Worm (Caenorhabditis elegans) whole organism, young adult: Measurements from ENCODE around the gene srt-20.

Source experiments
- F10E7.11 ChIP-seq: sonication (generic microtip); optimal IDR thresholded peaks from 2 replicates; lab custom pipeline; 2017; ENCODE audit warnings: mild to moderate bottlenecking, missing genetic modification characterization, moderate library complexity, missing compliant biosample characterization
- F33H1.4 ChIP-seq: fragments of 200-800 bp; sonication (Bioruptor generic); IDR thresholded peaks from 2 replicates; pipeline ENCODE4 v1.3.6; 2022; ENCODE audit warnings: missing genetic modification reagents, missing genetic modification characterization, missing compliant biosample characterization
- F39B2.1 ChIP-seq: fragments of 200-800 bp; sonication (Bioruptor generic); IDR thresholded peaks from 2 replicates; pipeline ENCODE4 v1.3.6; 2022; ENCODE audit warnings: missing genetic modification reagents, missing genetic modification characterization, missing compliant biosample characterization
- F57C9.4 ChIP-seq: sonication (generic microtip); optimal IDR thresholded peaks from 2 replicates; lab custom pipeline; 2017; ENCODE audit warnings: mild to moderate bottlenecking, missing genetic modification characterization, missing compliant biosample characterization
- K12H6.12 ChIP-seq: fragments of 200-800 bp; sonication (Bioruptor generic); optimal IDR thresholded peaks from 2 replicates; lab custom pipeline; 2018; ENCODE audit warnings: mild to moderate bottlenecking, missing genetic modification characterization, missing compliant biosample characterization
- T07F8.4 ChIP-seq: sonication (generic microtip); optimal IDR thresholded peaks from 2 replicates; lab custom pipeline; 2016; ENCODE audit warnings: mild to moderate bottlenecking, missing genetic modification characterization, moderate library complexity, missing compliant biosample characterization
- aptf-2 ChIP-seq: fragments of 200-800 bp; sonication (Bioruptor generic); conservative IDR thresholded peaks from 2 replicates; pipeline ENCODE4 v1.3.6; 2022; ENCODE audit warnings: missing genetic modification reagents, missing genetic modification characterization, missing compliant biosample characterization
- aptf-3 ChIP-seq: fragments of 200-800 bp; sonication (Bioruptor generic); IDR thresholded peaks from 2 replicates; pipeline ENCODE4 v1.3.6; 2022; ENCODE audit warnings: missing genetic modification characterization, missing compliant biosample characterization
- bed-1 ChIP-seq: fragments of 200-800 bp; sonication (Bioruptor generic); IDR thresholded peaks from 2 replicates; pipeline ENCODE4 v1.3.6; 2022; ENCODE audit warnings: missing genetic modification reagents, missing genetic modification characterization, missing compliant biosample characterization
- ceh-40 ChIP-seq: fragments of 200-800 bp; sonication (Bioruptor generic); IDR thresholded peaks from 2 replicates; pipeline ENCODE4 v1.3.6; 2022; ENCODE audit warnings: missing genetic modification characterization, missing compliant biosample characterization
- ceh-58 ChIP-seq: fragments of 200-800 bp; sonication (Bioruptor generic); IDR thresholded peaks from 2 replicates; pipeline ENCODE4 v1.3.6; 2022; ENCODE audit warnings: missing genetic modification characterization, missing compliant biosample characterization
- die-1 ChIP-seq: sonication (generic microtip); optimal IDR thresholded peaks from 2 replicates; lab custom pipeline; 2016; ENCODE audit warnings: missing genotype, mild to moderate bottlenecking, missing genetic modification characterization, missing compliant biosample characterization
- dpl-1 ChIP-seq: fragments of 150-350 bp; optimal IDR thresholded peaks from 2 replicates; lab custom pipeline; 2014; ENCODE audit warnings: missing biosample characterization, missing genetic modification reagents, missing genetic modification characterization
- egl-44 ChIP-seq: fragments of 200-800 bp; sonication (Bioruptor generic); IDR thresholded peaks from 2 replicates; pipeline ENCODE4 v1.3.6; 2022; ENCODE audit warnings: missing genetic modification reagents, missing genetic modification characterization, missing compliant biosample characterization
- ekl-4 ChIP-seq: fragments of 200-800 bp; sonication (Bioruptor generic); IDR thresholded peaks from 2 replicates; pipeline ENCODE4 v1.3.6; 2022; ENCODE audit warnings: missing genetic modification reagents, missing genetic modification characterization, missing compliant biosample characterization
- ets-4 ChIP-seq: fragments of 200-800 bp; sonication (Bioruptor generic); optimal IDR thresholded peaks from 2 replicates; lab custom pipeline; 2018; ENCODE audit warnings: mild to moderate bottlenecking, missing genetic modification characterization, missing compliant biosample characterization
- fkh-3 ChIP-seq: sonication (generic microtip); optimal IDR thresholded peaks from 2 replicates; lab custom pipeline; 2016; ENCODE audit warnings: mild to moderate bottlenecking, missing genetic modification characterization, missing compliant biosample characterization
- hmg-1.2 ChIP-seq: fragments of 200-800 bp; sonication (Bioruptor generic); IDR thresholded peaks from 2 replicates; pipeline ENCODE4 v1.3.6; 2022; ENCODE audit warnings: missing genetic modification reagents, missing genetic modification characterization, missing compliant biosample characterization
- lag-1 ChIP-seq: fragments of 200-800 bp; sonication (Bioruptor generic); IDR thresholded peaks from 2 replicates; pipeline ENCODE4 v1.3.6; 2022; ENCODE audit warnings: missing genetic modification reagents, missing genetic modification characterization, missing compliant biosample characterization
- lin-26 ChIP-seq: fragments of 200-800 bp; sonication (Bioruptor generic); IDR thresholded peaks from 2 replicates; pipeline ENCODE4 v1.3.6; 2022; ENCODE audit warnings: missing genetic modification reagents, missing genetic modification characterization, missing compliant biosample characterization
- lir-1 ChIP-seq: fragments of 200-800 bp; sonication (Bioruptor generic); conservative IDR thresholded peaks from 2 replicates; pipeline ENCODE4 v1.3.6; 2022; ENCODE audit warnings: missing genetic modification reagents, missing genetic modification characterization, missing compliant biosample characterization
- lsy-27 ChIP-seq: sonication (generic microtip); optimal IDR thresholded peaks from 2 replicates; lab custom pipeline; 2017; ENCODE audit warnings: missing genetic modification characterization, mild to moderate bottlenecking, missing compliant biosample characterization, antibody characterized with exemption, missing genotype, borderline replicate concordance; ENCODE audit not compliant: insufficient read depth
- madf-10 ChIP-seq: sonication (generic microtip); optimal IDR thresholded peaks from 2 replicates; lab custom pipeline; 2016; ENCODE audit warnings: mild to moderate bottlenecking, missing genetic modification characterization, missing compliant biosample characterization
- madf-3 ChIP-seq: fragments of 200-800 bp; sonication (Bioruptor generic); IDR thresholded peaks from 2 replicates; pipeline ENCODE4 v1.3.6; 2022; ENCODE audit warnings: missing genetic modification reagents, missing genetic modification characterization, missing compliant biosample characterization
- madf-6 ChIP-seq: fragments of 200-800 bp; sonication (Bioruptor generic); IDR thresholded peaks from 2 replicates; pipeline ENCODE4 v1.3.6; 2022; ENCODE audit warnings: missing genetic modification reagents, missing genetic modification characterization, missing compliant biosample characterization
- madf-8 ChIP-seq: fragments of 200-800 bp; sonication (Bioruptor generic); conservative IDR thresholded peaks from 2 replicates; pipeline ENCODE4 v1.3.6; 2022; ENCODE audit warnings: missing genetic modification reagents, missing genetic modification characterization, missing compliant biosample characterization
- mcd-1 ChIP-seq: fragments of 200-800 bp; sonication (Bioruptor generic); IDR thresholded peaks from 2 replicates; pipeline ENCODE4 v1.3.6; 2022; ENCODE audit warnings: missing genetic modification reagents, missing genetic modification characterization, missing compliant biosample characterization
- mel-28 ChIP-seq: sonication (generic microtip); optimal IDR thresholded peaks from 2 replicates; lab custom pipeline; 2016; ENCODE audit warnings: borderline replicate concordance, mild to moderate bottlenecking, missing genetic modification characterization, missing compliant biosample characterization
- nfya-1 ChIP-seq: sonication (generic microtip); optimal IDR thresholded peaks from 2 replicates; lab custom pipeline; 2017; ENCODE audit warnings: antibody characterized with exemption, missing compliant biosample characterization, missing genetic modification characterization, borderline replicate concordance; ENCODE audit not compliant: insufficient read depth
- nfya-2 ChIP-seq: fragments of 200-800 bp; sonication (Bioruptor generic); IDR thresholded peaks from 2 replicates; pipeline ENCODE4 v1.3.6; 2022; ENCODE audit warnings: missing genetic modification reagents, missing genetic modification characterization, missing compliant biosample characterization
- nfyb-1 ChIP-seq: fragments of 200-800 bp; sonication (Bioruptor generic); IDR thresholded peaks from 2 replicates; pipeline ENCODE4 v1.3.6; 2022; ENCODE audit warnings: missing genetic modification reagents, missing genetic modification characterization, missing compliant biosample characterization
- nhr-90 ChIP-seq: sonication (generic microtip); optimal IDR thresholded peaks from 2 replicates; lab custom pipeline; 2016; ENCODE audit warnings: missing genotype, mild to moderate bottlenecking, missing genetic modification characterization, missing compliant biosample characterization
- sdz-38 ChIP-seq: sonication (generic microtip); optimal IDR thresholded peaks from 2 replicates; lab custom pipeline; 2016; ENCODE audit warnings: missing genotype, missing genetic modification characterization, missing compliant biosample characterization
- snpc-3.4 ChIP-seq: sonication (generic microtip); optimal IDR thresholded peaks from 2 replicates; lab custom pipeline; 2017; ENCODE audit warnings: missing genetic modification characterization, mild to moderate bottlenecking, missing compliant biosample characterization, antibody characterized with exemption, moderate library complexity, missing genotype, missing genetic modification reagents
- tbp1 ChIP-seq: fragments of 200-800 bp; sonication (Bioruptor generic); optimal IDR thresholded peaks from 2 replicates; lab custom pipeline; 2018; ENCODE audit warnings: mild to moderate bottlenecking, missing genetic modification characterization, missing compliant biosample characterization
- unc-62 ChIP-seq: fragments of 150-350 bp; optimal IDR thresholded peaks from 2 replicates; lab custom pipeline; 2014; ENCODE audit warnings: missing biosample characterization, missing genetic modification reagents, missing genetic modification characterization
- zfh-2 ChIP-seq: fragments of 200-800 bp; sonication (Bioruptor generic); conservative IDR thresholded peaks from 2 replicates; pipeline ENCODE4 v1.3.6; 2022; ENCODE audit warnings: missing genetic modification reagents, missing genetic modification characterization, missing compliant biosample characterization
- zim-3 ChIP-seq: sonication (generic microtip); optimal IDR thresholded peaks from 2 replicates; lab custom pipeline; 2017; ENCODE audit warnings: mild to moderate bottlenecking, missing genetic modification characterization, moderate library complexity, missing compliant biosample characterization
- ztf-3 ChIP-seq: fragments of 200-800 bp; sonication (Bioruptor generic); optimal IDR thresholded peaks from 2 replicates; lab custom pipeline; 2018; ENCODE audit warnings: mild to moderate bottlenecking, missing genetic modification characterization, missing compliant biosample characterization

Gene srt-20

DNA sequence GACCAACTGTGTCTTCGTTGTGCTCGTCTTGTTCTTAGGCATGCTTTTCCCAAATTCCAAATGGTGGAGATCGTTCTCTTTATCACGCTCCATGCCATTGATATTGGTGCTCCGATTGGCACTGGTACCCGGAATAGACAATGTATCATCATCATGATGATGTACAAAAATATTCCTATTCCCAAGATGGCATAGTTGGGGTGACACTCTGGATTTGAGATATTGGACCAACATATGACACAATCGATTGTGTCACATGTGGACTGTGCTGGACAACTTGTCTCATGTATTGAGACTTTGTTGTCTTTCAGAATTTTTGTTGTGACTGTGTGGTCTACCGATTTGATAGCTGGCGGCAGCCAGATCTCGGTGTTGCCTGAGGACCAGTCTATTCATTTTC is 25.6 kb upstream of the srt-20 start:
- TF ChIP-seq mel-28 (no peak), nfya-1 (tag; lab: Kevin White, UChicago) (no peak), mcd-1 (no peak), ets-4 (no peak), F57C9.4 (tag; lab: Kevin White, UChicago) (no peak), madf-8 (GFP tag; lab: Robert Waterston, UW) (no peak), ekl-4 (no peak), ceh-40 (GFP tag; lab: Robert Waterston, UW) (no peak), egl-44 (GFP tag; lab: Robert Waterston, UW) (no peak), madf-6 (GFP tag; lab: Robert Waterston, UW) (no peak), nfya-2 (GFP tag; lab: Robert Waterston, UW) (no peak), dpl-1 (GFP tag; lab: Kevin White, UChicago) (no peak)

ce11 chrV:4303793-4304192 is 25.2 kb upstream of the srt-20 start:
- no peak for TF ChIP-seq K12H6.12 (tag; lab: Kevin White, UChicago)
- no peak for TF ChIP-seq zfh-2 (GFP tag; lab: Robert Waterston, UW)
- no peak for TF ChIP-seq aptf-2
- TF ChIP-seq F33H1.4 = no peak
- no peak for TF ChIP-seq madf-3
- no peak for TF ChIP-seq madf-10 (tag; lab: Kevin White, UChicago)
- no peak for TF ChIP-seq hmg-1.2 (GFP tag; lab: Robert Waterston, UW)
- TF ChIP-seq bed-1 = no peak
- TF ChIP-seq ztf-3 (GFP tag; lab: Kevin White, UChicago) = no peak
- no peak for TF ChIP-seq nfya-2 (GFP tag; lab: Robert Waterston, UW)
- TF ChIP-seq F10E7.11 (tag; lab: Kevin White, UChicago) = no peak
- TF ChIP-seq unc-62 (GFP tag; lab: Kevin White, UChicago) = no peak
- no peak for TF ChIP-seq fkh-3 (tag; lab: Kevin White, UChicago)
- no peak for TF ChIP-seq sdz-38 (tag; lab: Kevin White, UChicago)
- no peak for TF ChIP-seq die-1 (tag; lab: Kevin White, UChicago)
- no peak for TF ChIP-seq lag-1
- no peak for TF ChIP-seq F39B2.1 (GFP tag; lab: Robert Waterston, UW)
- TF ChIP-seq, all 124 proteins: peak for 0

DNA sequence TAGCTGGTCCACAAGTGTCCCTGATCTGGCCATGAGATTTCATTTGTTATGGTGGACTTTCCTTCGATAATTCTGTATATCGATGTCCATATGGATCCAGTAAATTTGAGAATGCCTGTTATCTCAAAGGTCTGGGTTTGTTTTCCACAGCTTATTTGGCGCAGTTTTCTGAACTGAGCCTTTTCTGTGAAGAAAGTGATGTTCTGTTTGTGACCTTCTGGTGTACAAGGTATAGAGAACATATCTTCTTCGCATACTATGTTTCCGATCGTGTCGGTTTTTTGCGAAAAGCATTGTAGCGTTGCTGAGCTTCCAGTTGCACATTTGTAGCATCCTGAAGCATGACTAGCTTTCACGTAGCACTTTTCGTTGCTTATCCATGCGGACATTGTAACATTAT is 24.2 kb upstream of the srt-20 start:
- TF ChIP-seq nhr-90 = no peak
- TF ChIP-seq aptf-3 (GFP tag; lab: Robert Waterston, UW) = no peak
- no peak for TF ChIP-seq lir-1 (GFP tag; lab: Robert Waterston, UW)
- no peak for TF ChIP-seq nfyb-1 (GFP tag; lab: Robert Waterston, UW)
- TF ChIP-seq, all 124 proteins: peak for 0

- no peak for TF ChIP-seq ceh-58
- no peak for TF ChIP-seq snpc-3.4
- no peak for TF ChIP-seq hmg-1.2 (GFP tag; lab: Robert Waterston, UW)
- no peak for TF ChIP-seq lin-26 (GFP tag; lab: Robert Waterston, UW)
- TF ChIP-seq T07F8.4 (tag; lab: Kevin White, UChicago) = no peak
- TF ChIP-seq nfya-2 (GFP tag; lab: Robert Waterston, UW) = no peak
- no peak for TF ChIP-seq zim-3
- TF ChIP-seq lsy-27 (tag; lab: Kevin White, UChicago) = no peak
- TF ChIP-seq die-1 (tag; lab: Kevin White, UChicago) = no peak
- no peak for TF ChIP-seq tbp1 (GFP tag; lab: Kevin White, UChicago)
These were observed 21.1 kb upstream of the srt-20 start, which contains the start of gene ZC132.3 for ce11 chrV:4299741-4300140. Gene ZC132.3 (minus strand): TSS chrV:4299841.
